Worm (Caenorhabditis elegans) whole organism, midembryonic: ENCODE measurements around the gene T20G5.13.

ENCODE experiments used
- T22C8.4 ChIP-seq: fragments of 200-800 bp; sonication (Bioruptor generic); IDR thresholded peaks from 2 replicates; pipeline ENCODE4 v1.3.6; 2022; ENCODE audit warnings: missing genetic modification characterization, missing compliant biosample characterization
- cog-1 ChIP-seq: sonication (generic microtip); optimal IDR thresholded peaks from 2 replicates; lab custom pipeline; 2016; ENCODE audit warnings: missing genetic modification characterization, missing compliant biosample characterization
- flt-1 ChIP-seq: fragments of 200-800 bp; sonication (Bioruptor generic); IDR thresholded peaks from 2 replicates; pipeline ENCODE4 v1.3.6; 2022; ENCODE audit warnings: missing genetic modification characterization, missing compliant biosample characterization
- klf-2 ChIP-seq: fragments of 200-800 bp; sonication (Bioruptor generic); conservative IDR thresholded peaks from 2 replicates; pipeline ENCODE4 v1.3.6; 2022; ENCODE audit warnings: missing genetic modification reagents, missing genetic modification characterization, missing compliant biosample characterization
- med-1 ChIP-seq: sonication (generic microtip); optimal IDR thresholded peaks from 2 replicates; lab custom pipeline; 2017; ENCODE audit warnings: missing genetic modification characterization, mild to moderate bottlenecking, missing compliant biosample characterization, antibody characterized with exemption, missing genetic modification reagents; ENCODE audit not compliant: insufficient read depth
- ref-1 ChIP-seq: fragments of 200-800 bp; sonication (Bioruptor generic); conservative IDR thresholded peaks from 2 replicates; pipeline ENCODE4 v1.3.6; 2022; ENCODE audit warnings: missing genetic modification reagents, missing genetic modification characterization, missing compliant biosample characterization
- tab-1 ChIP-seq: fragments of 200-800 bp; sonication (Bioruptor generic); IDR thresholded peaks from 2 replicates; pipeline ENCODE4 v1.3.6; 2022; ENCODE audit warnings: missing genetic modification characterization, missing compliant biosample characterization
- ztf-23 ChIP-seq: fragments of 200-800 bp; sonication (Bioruptor generic); IDR thresholded peaks from 2 replicates; pipeline ENCODE4 v1.3.6; 2022; ENCODE audit warnings: missing genetic modification reagents, missing genetic modification characterization, missing compliant biosample characterization
- ztf-29 ChIP-seq: fragments of 200-800 bp; sonication (Bioruptor generic); IDR thresholded peaks from 2 replicates; pipeline ENCODE4 v1.3.6; 2022; ENCODE audit warnings: missing genetic modification reagents, missing genetic modification characterization, missing compliant biosample characterization

DNA sequence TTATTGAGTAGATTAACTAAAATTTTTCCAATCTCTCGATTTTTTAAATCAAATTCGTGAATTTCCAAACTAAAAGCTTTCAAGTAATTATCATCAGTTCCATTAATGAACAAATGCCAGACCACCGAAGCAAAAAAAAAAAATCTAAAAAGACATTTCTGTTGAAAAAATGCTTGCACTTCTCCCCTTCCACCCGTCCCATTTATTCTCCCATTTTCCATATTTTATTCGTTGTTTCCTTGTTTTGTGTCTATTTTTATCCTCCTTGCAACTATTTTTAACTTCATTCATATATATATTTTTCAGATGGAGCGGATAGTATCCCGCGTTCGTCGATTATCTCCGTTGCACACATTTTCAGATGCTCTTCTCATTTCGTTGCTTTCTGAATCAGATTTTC, 12.2 kb downstream of the T20G5.13 start, which contains the start of gene epac-1:
- TF ChIP-seq flt-1 (no peak), med-1 (GFP tag; lab: Kevin White, UChicago) (no peak), ztf-29 (GFP tag; lab: Robert Waterston, UW) (no peak), ztf-23 (GFP tag; lab: Robert Waterston, UW) (no peak), cog-1 (no peak), tab-1 (GFP tag; lab: Robert Waterston, UW) (no peak), T22C8.4 (GFP tag; lab: Robert Waterston, UW) (no peak), klf-2 (GFP tag; lab: Robert Waterston, UW) (no peak), ref-1 (GFP tag; lab: Robert Waterston, UW) (no peak)
